Worm (Caenorhabditis elegans): ENCODE measurements around the gene ddl-1.
A peak's percentile ranks its signal among the peaks of the same experiment; 100 is the strongest.

Gene ddl-1

ce11 chrII:5661735-5662177 lies 13.6 kb upstream of the ddl-1 start (continued):
- TF ChIP-seq let-607 (tag; optimal IDR thresholded peaks at IDR 0.05) (peak; percentile 82 to 88), akir-1 (GFP tag; optimal IDR thresholded peaks at IDR 0.05) (peak; percentile 78), ceh-91 (GFP tag; IDR thresholded peaks at IDR 0.05) (peak; percentile 73), ceh-100 (GFP tag; IDR thresholded peaks at IDR 0.05) (peak; percentile 90), ceh-40 (GFP tag; IDR thresholded peaks at IDR 0.05) (peak; percentile 94), nfya-1 (tag; optimal IDR thresholded peaks at IDR 0.05; ENCODE audit: borderline replicate concordance, insufficient read depth) (no peak), B0336.3 (GFP tag; IDR thresholded peaks at IDR 0.05) (peak; percentile 98), ceh-58 (GFP tag; IDR thresholded peaks at IDR 0.05) (peak; percentile 97), lin-26 (GFP tag; IDR thresholded peaks at IDR 0.05) (peak; percentile 85), bed-2 (GFP tag; IDR thresholded peaks at IDR 0.05) (peak; percentile 72; the same call in 1 of the 2 replicates), madf-10 (tag; optimal IDR thresholded peaks at IDR 0.05) (peak; percentile 85), atf-7 (tag; optimal IDR thresholded peaks at IDR 0.05) (peak; percentile 97), sea-2 (GFP tag; IDR thresholded peaks at IDR 0.05) (peak; percentile 96), ZK185.1 (tag; optimal IDR thresholded peaks at IDR 0.05; ENCODE audit: poor library complexity, severe bottlenecking) (peak; percentile 74), Y67H2A.10 (GFP tag; conservative IDR thresholded peaks at IDR 0.05) (peak; percentile 85), F49E8.2 (tag; optimal IDR thresholded peaks at IDR 0.05; ENCODE audit: insufficient read depth) (peak; percentile 33), madf-8 (GFP tag; conservative IDR thresholded peaks at IDR 0.05) (no peak), tlf-1 (GFP tag; optimal IDR thresholded peaks at IDR 0.05) (peak; percentile 93), Y56A3A.18 (GFP tag; IDR thresholded peaks at IDR 0.05) (peak; percentile 93), tbp1 (GFP tag; optimal IDR thresholded peaks at IDR 0.05) (peak; percentile 71), K11D2.4 (GFP tag; IDR thresholded peaks at IDR 0.05) (peak; percentile 94), zfh-2 (GFP tag; conservative IDR thresholded peaks at IDR 0.05) (peak; percentile 98), ceh-79 (tag; optimal IDR thresholded peaks at IDR 0.05) (peak; percentile 99), F39B2.1 (GFP tag; IDR thresholded peaks at IDR 0.05) (peak; percentile 90), chd-7 (tag; optimal IDR thresholded peaks at IDR 0.05) (peak; percentile 99), B0035.1 (tag; optimal IDR thresholded peaks at IDR 0.05) (peak; percentile 91), Y53G8AR.9 (GFP tag; conservative IDR thresholded peaks at IDR 0.05) (peak; percentile 97), C17E4.6 (GFP tag; IDR thresholded peaks at IDR 0.05) (peak; percentile 95), sdz-38 (tag; optimal IDR thresholded peaks at IDR 0.05) (no peak), nhr-80 (tag; optimal IDR thresholded peaks at IDR 0.05) (peak; percentile 2), K12H6.12 (tag; optimal IDR thresholded peaks at IDR 0.05) (peak; percentile 90), egl-44 (GFP tag; IDR thresholded peaks at IDR 0.05) (peak; percentile 90; the same call in 1 of the 2 replicates), B0019.2 (GFP tag; conservative IDR thresholded peaks at IDR 0.05) (peak; percentile 67), cebp-2 (GFP tag; IDR thresholded peaks at IDR 0.05) (peak; percentile 100), nhr-90 (tag; optimal IDR thresholded peaks at IDR 0.05) (peak; percentile 87), ztf-28 (GFP tag; IDR thresholded peaks at IDR 0.05) (peak; percentile 93), ztf-26 (tag; optimal IDR thresholded peaks at IDR 0.05) (peak; percentile 96), egrh-3 (GFP tag; IDR thresholded peaks at IDR 0.05) (peak; percentile 91), snpc-1.1 (tag; optimal IDR thresholded peaks at IDR 0.05; ENCODE audit: insufficient read depth) (no peak), fkh-3 (tag; optimal IDR thresholded peaks at IDR 0.05) (peak; percentile 99), snpc-1.3 (tag; optimal IDR thresholded peaks at IDR 0.05; ENCODE audit: insufficient read depth) (no peak), madf-6 (GFP tag; IDR thresholded peaks at IDR 0.05) (peak; percentile 91), sptf-2 (GFP tag; optimal IDR thresholded peaks at IDR 0.05) (no peak), ekl-4 (GFP tag; IDR thresholded peaks at IDR 0.05) (peak; percentile 98), ztf-25 (GFP tag; IDR thresholded peaks at IDR 0.05) (peak; percentile 95; the same call in 1 of the 2 replicates), cebp-1 (GFP tag; IDR thresholded peaks at IDR 0.05) (peak; percentile 88), cebp-1 (tag; optimal IDR thresholded peaks at IDR 0.05) (peak; percentile 90), dpff-1 (tag; optimal IDR thresholded peaks at IDR 0.05) (peak; percentile 99)

All from whole organism, young adult.